In the genomic region with DNA sequence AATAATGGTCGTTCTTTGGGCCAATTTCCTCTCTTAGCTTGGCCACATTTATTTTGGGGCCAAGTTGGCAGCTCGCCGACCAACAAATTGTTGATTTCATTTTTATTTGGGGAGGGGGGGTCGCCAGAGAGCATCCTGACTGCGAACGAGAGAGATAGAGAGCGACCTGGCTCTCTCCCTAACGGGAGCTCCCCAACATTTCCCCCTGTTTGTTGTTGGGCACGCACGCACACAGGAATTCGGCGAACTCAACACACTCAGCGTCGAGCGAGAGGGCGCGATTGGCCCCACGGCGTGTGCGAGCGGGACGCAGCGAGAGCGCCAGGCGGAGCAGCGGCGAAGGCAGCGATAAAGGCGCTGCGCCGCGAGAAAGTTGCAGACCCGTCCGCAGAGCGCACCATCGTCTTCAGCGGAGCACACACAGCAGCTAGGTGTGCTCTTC, we compare ENCODE assay signal across 1 fruit fly cellular context.
A peak's percentile ranks its signal among the peaks of the same experiment; 100 is the strongest.
TF ChIP-seq lines count a peak whose summit lies in the region.

A gene (plus strand): TSS at position 400 of the 442 bp plus-strand sequence.

TF ChIP-seq in whole organism, embryonic, 481 proteins besides CTCF, POLR2A, EP300 and RAD21 (continued from another document and continues in another):
- TF ChIP-seq ERR (GFP tag; optimal IDR thresholded peaks at IDR 0.05; lab: Kevin White, UChicago) (no peak), Xrp1 (GFP tag; IDR thresholded peaks at IDR 0.05; lab: Robert Waterston, UW) (no peak), gcm (GFP tag; optimal IDR thresholded peaks at IDR 0.05; lab: Kevin White, UChicago) (no peak), Adf1 (GFP tag; IDR thresholded peaks at IDR 0.05; lab: Robert Waterston, UW) (peak; percentile 91), CG12769 (tag; optimal IDR thresholded peaks at IDR 0.05; lab: Kevin White, UChicago) (peak; percentile 76), CG6175 (GFP tag; IDR thresholded peaks at IDR 0.05; lab: Robert Waterston, UW) (0 out of 3 replicates have a peak, but pooled peaks have one; percentile 30), wor (GFP tag; IDR thresholded peaks at IDR 0.05; lab: Robert Waterston, UW) (no peak), Atf-2 (GFP tag; optimal IDR thresholded peaks at IDR 0.05; lab: Kevin White, UChicago) (no peak), CG6689 (GFP tag; IDR thresholded peaks at IDR 0.05; lab: Robert Waterston, UW) (no peak), CG9609 (GFP tag; optimal IDR thresholded peaks at IDR 0.05; lab: Kevin White, UChicago) (no peak), CG13624 (GFP tag; optimal IDR thresholded peaks at IDR 0.05; lab: Kevin White, UChicago) (no peak), danr (GFP tag; IDR thresholded peaks at IDR 0.05; lab: Robert Waterston, UW) (no peak), gem (tag; optimal IDR thresholded peaks at IDR 0.05; lab: Kevin White, UChicago) (no peak), tup (GFP tag; optimal IDR thresholded peaks at IDR 0.05; lab: Kevin White, UChicago) (no peak), nom (GFP tag; optimal IDR thresholded peaks at IDR 0.05; lab: Kevin White, UChicago) (peak; percentile 61), CG12236 (GFP tag; optimal IDR thresholded peaks at IDR 0.05; lab: Kevin White, UChicago) (no peak), HLH3B (GFP tag; IDR thresholded peaks at IDR 0.05; lab: Robert Waterston, UW) (no peak), HmgD (GFP tag; optimal IDR thresholded peaks at IDR 0.05; lab: Kevin White, UChicago) (no peak), ro (GFP tag; IDR thresholded peaks at IDR 0.05; lab: Robert Waterston, UW) (no peak), CG15073 (GFP tag; optimal IDR thresholded peaks at IDR 0.05; lab: Kevin White, UChicago) (no peak), CG14860 (GFP tag; IDR thresholded peaks at IDR 0.05; lab: Robert Waterston, UW; ENCODE audit: partially characterized antibody) (no peak), CG7372 (GFP tag; IDR thresholded peaks at IDR 0.05; lab: Robert Waterston, UW) (no peak), sob (GFP tag; IDR thresholded peaks at IDR 0.05; lab: Robert Waterston, UW) (peak; percentile 37; the same call in 1 of the 2 replicates), C15 (GFP tag; IDR thresholded peaks at IDR 0.05; lab: Robert Waterston, UW) (no peak), CG15696 (tag; optimal IDR thresholded peaks at IDR 0.05; lab: Kevin White, UChicago) (no peak), CG11560 (tag; IDR thresholded peaks at IDR 0.05; lab: Robert Waterston, UW) (no peak), CG16815 (GFP tag; optimal IDR thresholded peaks at IDR 0.05; lab: Kevin White, UChicago) (no peak), esg (GFP tag; conservative IDR thresholded peaks at IDR 0.05; lab: Robert Waterston, UW) (no peak), abd-A (tag; optimal IDR thresholded peaks at IDR 0.05; lab: Kevin White, UChicago) (peak; percentile 85), CG2120 (GFP tag; optimal IDR thresholded peaks at IDR 0.05; lab: Kevin White, UChicago) (no peak), CkIIα-i1 (GFP tag; IDR thresholded peaks at IDR 0.05; lab: Robert Waterston, UW) (no peak), Dip2 (GFP tag; IDR thresholded peaks at IDR 0.05; lab: Robert Waterston, UW) (no peak), CG18011 (GFP tag; optimal IDR thresholded peaks at IDR 0.05; lab: Kevin White, UChicago) (no peak), CG10979 (tag; optimal IDR thresholded peaks at IDR 0.05; lab: Kevin White, UChicago) (peak; percentile 7), sqz (GFP tag; optimal IDR thresholded peaks at IDR 0.05; lab: Kevin White, UChicago) (no peak), dmrt11E (tag; optimal IDR thresholded peaks at IDR 0.05; lab: Kevin White, UChicago) (no peak), pita (GFP tag; optimal IDR thresholded peaks at IDR 0.05; lab: Kevin White, UChicago) (no peak), CG4282 (GFP tag; optimal IDR thresholded peaks at IDR 0.05; lab: Kevin White, UChicago) (no peak), mam (GFP tag; optimal IDR thresholded peaks at IDR 0.05; lab: Kevin White, UChicago) (no peak), sna (GFP tag; IDR thresholded peaks at IDR 0.05; lab: Robert Waterston, UW; ENCODE audit: partially characterized antibody) (0 out of 2 replicates have a peak, but pooled peaks have one; percentile 13), Fer1 (GFP tag; optimal IDR thresholded peaks at IDR 0.05; lab: Kevin White, UChicago) (peak; percentile 67), fd96Cb (tag; optimal IDR thresholded peaks at IDR 0.05; lab: Kevin White, UChicago) (no peak), salm (tag; optimal IDR thresholded peaks at IDR 0.05; lab: Kevin White, UChicago) (no peak), CG2875 (GFP tag; optimal IDR thresholded peaks at IDR 0.05; lab: Kevin White, UChicago) (no peak), CG7357 (GFP tag; IDR thresholded peaks at IDR 0.05; lab: Robert Waterston, UW) (no peak), ash1 (GFP tag; optimal IDR thresholded peaks at IDR 0.05; lab: Kevin White, UChicago) (no peak), jigr1 (GFP tag; IDR thresholded peaks at IDR 0.05; lab: Robert Waterston, UW) (no peak), CG7745 (tag; optimal IDR thresholded peaks at IDR 0.05; lab: Kevin White, UChicago) (no peak), CG6272 (GFP tag; IDR thresholded peaks at IDR 0.05; lab: Robert Waterston, UW) (no peak), crp (GFP tag; optimal IDR thresholded peaks at IDR 0.05; lab: Kevin White, UChicago) (no peak), grau (tag; optimal IDR thresholded peaks at IDR 0.05; lab: Kevin White, UChicago) (no peak), MBD-R2 (GFP tag; IDR thresholded peaks at IDR 0.05; lab: Robert Waterston, UW) (no peak), Med (GFP tag; lab: Kevin White, UChicago) (peak; percentile 79), Six4 (GFP tag; optimal IDR thresholded peaks at IDR 0.05; lab: Kevin White, UChicago) (no peak), MESR4 (GFP tag; optimal IDR thresholded peaks at IDR 0.05; lab: Kevin White, UChicago) (peak; percentile 12), nerfin-1 (tag; optimal IDR thresholded peaks at IDR 0.05; lab: Kevin White, UChicago) (peak; percentile 44), usp (GFP tag; optimal IDR thresholded peaks at IDR 0.05; lab: Kevin White, UChicago) (no peak), CG8388 (GFP tag; optimal IDR thresholded peaks at IDR 0.05; lab: Kevin White, UChicago) (no peak), slou (GFP tag; optimal IDR thresholded peaks at IDR 0.05; lab: Kevin White, UChicago) (no peak), pb (GFP tag; optimal IDR thresholded peaks at IDR 0.05; lab: Kevin White, UChicago) (peak; percentile 43), pzg (GFP tag; optimal IDR thresholded peaks at IDR 0.05; lab: Kevin White, UChicago) (peak; percentile 43), Oaz (GFP tag; IDR thresholded peaks at IDR 0.05; lab: Robert Waterston, UW) (no peak), MTF-1 (GFP tag; optimal IDR thresholded peaks at IDR 0.05; lab: Kevin White, UChicago; ENCODE audit: borderline replicate concordance) (peak; percentile 1), CG10654 (GFP tag; optimal IDR thresholded peaks at IDR 0.05; lab: Kevin White, UChicago) (no peak), jumu (GFP tag; optimal IDR thresholded peaks at IDR 0.05; lab: Kevin White, UChicago) (no peak), lola (GFP tag; optimal IDR thresholded peaks at IDR 0.05; lab: Kevin White, UChicago) (no peak), CG14965 (GFP tag; optimal IDR thresholded peaks at IDR 0.05; lab: Kevin White, UChicago; ENCODE audit: borderline replicate concordance) (no peak), sens (GFP tag; lab: Kevin White, UChicago) (no peak), CG4617 (GFP tag; optimal IDR thresholded peaks at IDR 0.05; lab: Kevin White, UChicago; ENCODE audit: borderline replicate concordance) (no peak), Eip74EF (GFP tag; optimal IDR thresholded peaks at IDR 0.05; lab: Kevin White, UChicago) (no peak), hkb (optimal IDR thresholded peaks at IDR 0.05; lab: Kevin White, UChicago) (no peak), hkb (GFP tag; IDR thresholded peaks at IDR 0.05; lab: Robert Waterston, UW) (0 out of 2 replicates have a peak, but pooled peaks have one; percentile 26), CG17186 (GFP tag; optimal IDR thresholded peaks at IDR 0.05; lab: Kevin White, UChicago) (no peak), CG16779 (GFP tag; IDR thresholded peaks at IDR 0.05; lab: Robert Waterston, UW) (peak; percentile 30; the same call in 1 of the 2 replicates), Gsc (GFP tag; IDR thresholded peaks at IDR 0.05; lab: Robert Waterston, UW) (no peak), ftz-f1 (GFP tag; optimal IDR thresholded peaks at IDR 0.05; lab: Kevin White, UChicago) (no peak), Trl (optimal IDR thresholded peaks at IDR 0.05; lab: Kevin White, UChicago) (peak; percentile 71 to 76), Trl (GFP tag; optimal IDR thresholded peaks at IDR 0.05; lab: Kevin White, UChicago) (peak; percentile 13), Dll (GFP tag; IDR thresholded peaks at IDR 0.05; lab: Robert Waterston, UW; ENCODE audit: partially characterized antibody) (no peak), p53 (GFP tag; optimal IDR thresholded peaks at IDR 0.05; lab: Kevin White, UChicago) (no peak), CG1529 (GFP tag; optimal IDR thresholded peaks at IDR 0.05; lab: Kevin White, UChicago) (no peak), CG5953 (GFP tag; IDR thresholded peaks at IDR 0.05; lab: Robert Waterston, UW) (no peak), Oli (tag; optimal IDR thresholded peaks at IDR 0.05; lab: Kevin White, UChicago) (no peak), CG11085 (GFP tag; IDR thresholded peaks at IDR 0.05; lab: Robert Waterston, UW) (no peak), Mad (GFP tag; optimal IDR thresholded peaks at IDR 0.05; lab: Kevin White, UChicago) (no peak), luna (GFP tag; optimal IDR thresholded peaks at IDR 0.05; lab: Kevin White, UChicago) (no peak), CG8290 (GFP tag; optimal IDR thresholded peaks at IDR 0.05; lab: Kevin White, UChicago) (peak; percentile 36), CG8290 (tag; optimal IDR thresholded peaks at IDR 0.05; lab: Kevin White, UChicago) (peak; percentile 50 to 64), CG17568 (GFP tag; optimal IDR thresholded peaks at IDR 0.05; lab: Kevin White, UChicago) (no peak), H2.0 (GFP tag; IDR thresholded peaks at IDR 0.05; lab: Robert Waterston, UW) (no peak), CG8944 (GFP tag; optimal IDR thresholded peaks at IDR 0.05; lab: Kevin White, UChicago) (no peak), CG11696 (GFP tag; IDR thresholded peaks at IDR 0.05; lab: Robert Waterston, UW) (no peak), Dfd (GFP tag; optimal IDR thresholded peaks at IDR 0.05; lab: Kevin White, UChicago) (no peak), az2 (GFP tag; optimal IDR thresholded peaks at IDR 0.05; lab: Kevin White, UChicago) (no peak), CG17829 (tag; optimal IDR thresholded peaks at IDR 0.05; lab: Kevin White, UChicago) (peak; percentile 13), Doc2 (GFP tag; IDR thresholded peaks at IDR 0.05; lab: Robert Waterston, UW) (no peak), Hr3 (GFP tag; optimal IDR thresholded peaks at IDR 0.05; lab: Kevin White, UChicago) (no peak), NK7.1 (GFP tag; optimal IDR thresholded peaks at IDR 0.05; lab: Kevin White, UChicago) (no peak), peb (GFP tag; IDR thresholded peaks at IDR 0.05; lab: Robert Waterston, UW) (no peak), CG13296 (GFP tag; optimal IDR thresholded peaks at IDR 0.05; lab: Kevin White, UChicago) (no peak), CG12391 (tag; optimal IDR thresholded peaks at IDR 0.05; lab: Kevin White, UChicago) (no peak), CG18619 (GFP tag; optimal IDR thresholded peaks at IDR 0.05; lab: Kevin White, UChicago) (no peak), CG6813 (GFP tag; optimal IDR thresholded peaks at IDR 0.05; lab: Kevin White, UChicago) (peak; percentile 11), Hmr (GFP tag; optimal IDR thresholded peaks at IDR 0.05; lab: Kevin White, UChicago) (peak; percentile 38), CG18764 (GFP tag; optimal IDR thresholded peaks at IDR 0.05; lab: Kevin White, UChicago) (no peak), CG1603 (tag; optimal IDR thresholded peaks at IDR 0.05; lab: Kevin White, UChicago) (no peak), pho (GFP tag; optimal IDR thresholded peaks at IDR 0.05; lab: Kevin White, UChicago) (no peak), al (GFP tag; IDR thresholded peaks at IDR 0.05; lab: Robert Waterston, UW) (no peak), phol (tag; optimal IDR thresholded peaks at IDR 0.05; lab: Kevin White, UChicago) (no peak), PHDP (tag; optimal IDR thresholded peaks at IDR 0.05; lab: Kevin White, UChicago) (no peak), NfI (GFP tag; optimal IDR thresholded peaks at IDR 0.05; lab: Kevin White, UChicago) (no peak), CG17802 (tag; optimal IDR thresholded peaks at IDR 0.05; lab: Kevin White, UChicago) (no peak), CG6683 (GFP tag; optimal IDR thresholded peaks at IDR 0.05; lab: Kevin White, UChicago) (no peak), CG12104 (GFP tag; optimal IDR thresholded peaks at IDR 0.05; lab: Kevin White, UChicago) (no peak), otp (GFP tag; IDR thresholded peaks at IDR 0.05; lab: Robert Waterston, UW) (0 out of 3 replicates have a peak, but pooled peaks have one; percentile 21), crol (GFP tag; IDR thresholded peaks at IDR 0.05; lab: Robert Waterston, UW) (peak; percentile 65), Deaf1 (tag; optimal IDR thresholded peaks at IDR 0.05; lab: Kevin White, UChicago) (peak; percentile 20), caup (GFP tag; optimal IDR thresholded peaks at IDR 0.05; lab: Kevin White, UChicago; ENCODE audit: severe bottlenecking) (no peak), scrt (GFP tag; optimal IDR thresholded peaks at IDR 0.05; lab: Kevin White, UChicago) (peak; percentile 97), chm (GFP tag; IDR thresholded peaks at IDR 0.05; lab: Robert Waterston, UW) (peak; percentile 61; the same call in 1 of the 2 replicates), Usf (GFP tag; optimal IDR thresholded peaks at IDR 0.05; lab: Kevin White, UChicago) (no peak), so (GFP tag; IDR thresholded peaks at IDR 0.05; lab: Robert Waterston, UW) (no peak), Dek (tag; optimal IDR thresholded peaks at IDR 0.05; lab: Kevin White, UChicago) (no peak), CG11504 (tag; optimal IDR thresholded peaks at IDR 0.05; lab: Kevin White, UChicago) (peak; percentile 17), Nf-YA (GFP tag; IDR thresholded peaks at IDR 0.05; lab: Robert Waterston, UW) (no peak), lab (GFP tag; optimal IDR thresholded peaks at IDR 0.05; lab: Kevin White, UChicago) (peak; percentile 26), CG12659 (GFP tag; optimal IDR thresholded peaks at IDR 0.05; lab: Kevin White, UChicago) (no peak), CG2199 (GFP tag; IDR thresholded peaks at IDR 0.05; lab: Robert Waterston, UW) (0 out of 3 replicates have a peak, but pooled peaks have one; percentile 36), Bteb2 (GFP tag; optimal IDR thresholded peaks at IDR 0.05; lab: Kevin White, UChicago) (no peak), CG1792 (GFP tag; optimal IDR thresholded peaks at IDR 0.05; lab: Kevin White, UChicago) (no peak), gro (GFP tag; optimal IDR thresholded peaks at IDR 0.05; lab: Kevin White, UChicago) (no peak), NFAT (GFP tag; IDR thresholded peaks at IDR 0.05; lab: Robert Waterston, UW) (no peak)
